Worm (Caenorhabditis elegans): Measurements from ENCODE around the gene nlp-55.

DNA sequence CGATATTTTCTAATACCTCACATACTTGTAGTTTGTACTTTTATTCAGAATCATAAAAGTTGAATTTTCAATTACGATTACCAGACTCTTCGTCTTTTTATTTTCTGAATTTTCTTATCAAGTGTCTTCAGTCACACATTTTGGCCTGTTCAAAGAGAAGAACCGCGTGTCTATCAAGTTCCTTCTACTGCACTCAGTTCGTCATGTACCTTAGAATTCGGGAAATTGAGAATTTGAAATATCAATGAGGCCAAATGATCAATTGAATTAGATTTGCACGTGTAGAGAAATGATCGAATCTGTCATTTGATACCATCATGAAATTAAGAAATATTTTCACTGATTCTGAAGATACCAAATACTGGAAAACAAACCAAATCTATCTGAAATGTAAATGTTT is 31.6 kb downstream of the nlp-55 start:
- TF ChIP-seq pes-1 (GFP tag; IDR thresholded peaks at IDR 0.05) (no peak), ama-1 (optimal IDR thresholded peaks at IDR 0.05) (no peak), tbx-11 (GFP tag; IDR thresholded peaks at IDR 0.05) (no peak), hnd-1 (tag; optimal IDR thresholded peaks at IDR 0.05) (no peak), scrt-1 (GFP tag; IDR thresholded peaks at IDR 0.05) (no peak), sea-1 (GFP tag; conservative IDR thresholded peaks at IDR 0.05) (no peak), ceh-13 (GFP tag; optimal IDR thresholded peaks at IDR 0.05) (no peak), tbx-37 (GFP tag; conservative IDR thresholded peaks at IDR 0.05) (no peak), hmbx-1 (tag; optimal IDR thresholded peaks at IDR 0.05) (no peak), ets-7 (tag; optimal IDR thresholded peaks at IDR 0.05) (no peak), ceh-36 (tag; optimal IDR thresholded peaks at IDR 0.05) (no peak), aly-1 (tag; optimal IDR thresholded peaks at IDR 0.05) (no peak), B0310.2 (tag; optimal IDR thresholded peaks at IDR 0.05) (no peak), flt-1 (GFP tag; IDR thresholded peaks at IDR 0.05) (no peak)
